Fruit fly (Drosophila melanogaster) whole organism, adult: ENCODE measurements around the gene CG7115.

Experiments
- CG11617 ChIP-seq: fragments of 200-800 bp; sonication (Bioruptor generic); optimal IDR thresholded peaks from 2 replicates; lab custom pipeline; 2017; ENCODE audit warnings: mild to moderate bottlenecking, missing biosample characterization, missing genetic modification reagents, missing genetic modification characterization
- CG12768 ChIP-seq: fragments of 200-800 bp; sonication (Bioruptor generic); optimal IDR thresholded peaks from 2 replicates; lab custom pipeline; 2017; ENCODE audit warnings: missing biosample characterization, missing genetic modification characterization, mild to moderate bottlenecking, moderate library complexity, missing genetic modification reagents
- CG14711 ChIP-seq: fragments of 200-800 bp; sonication (Bioruptor generic); optimal IDR thresholded peaks from 2 replicates; lab custom pipeline; 2018; ENCODE audit warnings: missing biosample characterization, mild to moderate bottlenecking, missing genetic modification characterization, moderate library complexity
- CG1620 ChIP-seq: fragments of 200-800 bp; sonication (Bioruptor generic); optimal IDR thresholded peaks from 2 replicates; lab custom pipeline; 2016; ENCODE audit warnings: missing biosample characterization, missing genetic modification characterization
- CG33017 ChIP-seq: fragments of 200-800 bp; sonication (Bioruptor generic); optimal IDR thresholded peaks from 2 replicates; lab custom pipeline; 2018; ENCODE audit warnings: missing biosample characterization, mild to moderate bottlenecking, missing genetic modification characterization, moderate library complexity
- CG5204 ChIP-seq: fragments of 200-800 bp; sonication (Bioruptor generic); optimal IDR thresholded peaks from 2 replicates; lab custom pipeline; 2016; ENCODE audit warnings: missing biosample characterization, missing genetic modification characterization
- CG7045 ChIP-seq: fragments of 200-800 bp; sonication (Bioruptor generic); optimal IDR thresholded peaks from 2 replicates; lab custom pipeline; 2017; ENCODE audit warnings: missing biosample characterization, mild to moderate bottlenecking, missing genetic modification characterization
- CG7101 ChIP-seq: fragments of 200-800 bp; sonication (Bioruptor generic); optimal IDR thresholded peaks from 2 replicates; lab custom pipeline; 2018; ENCODE audit warnings: missing biosample characterization, mild to moderate bottlenecking, missing genetic modification characterization, moderate library complexity
- Clk ChIP-seq: fragments of 200-800 bp; sonication (Bioruptor generic); optimal IDR thresholded peaks from 2 replicates; lab custom pipeline; 2017; ENCODE audit warnings: missing biosample characterization, missing genetic modification characterization
- Crg-1 ChIP-seq: fragments of 200-800 bp; sonication (Bioruptor generic); optimal IDR thresholded peaks from 2 replicates; lab custom pipeline; 2016; ENCODE audit warnings: missing biosample characterization, missing genetic modification characterization
- Hr96 ChIP-seq: fragments of 200-800 bp; sonication (Bioruptor generic); optimal IDR thresholded peaks from 2 replicates; lab custom pipeline; 2016; ENCODE audit warnings: missing biosample characterization, missing genetic modification characterization
- Mnt ChIP-seq: fragments of 200-800 bp; sonication (Bioruptor generic); optimal IDR thresholded peaks from 2 replicates; lab custom pipeline; 2016; ENCODE audit warnings: missing biosample characterization, mild to moderate bottlenecking, missing genetic modification characterization
- bab1 ChIP-seq: fragments of 200-800 bp; sonication (Bioruptor generic); optimal IDR thresholded peaks from 3 replicates; lab custom pipeline; 2019; ENCODE audit warnings: missing biosample characterization, mild to moderate bottlenecking, missing genetic modification characterization, moderate library complexity
- cic ChIP-seq: fragments of 200-800 bp; sonication (Bioruptor generic); optimal IDR thresholded peaks from 2 replicates; lab custom pipeline; 2017; ENCODE audit warnings: missing biosample characterization, mild to moderate bottlenecking, missing genetic modification characterization, moderate library complexity
- cnc ChIP-seq, 2 experiments: fragments of >200 bp; optimal IDR thresholded peaks; 2 replicates each; lab custom pipeline; 2017
- kay ChIP-seq: fragments of 200-800 bp; sonication (Bioruptor generic); peaks from one replicate; lab custom pipeline; 2016; ENCODE audit warnings: missing biosample characterization, missing genetic modification characterization, borderline replicate concordance
- ovo ChIP-seq: fragments of 200-800 bp; sonication (Bioruptor generic); optimal IDR thresholded peaks from 2 replicates; lab custom pipeline; 2016; ENCODE audit warnings: missing biosample characterization, missing genetic modification characterization
- pad ChIP-seq: fragments of 200-800 bp; sonication (Bioruptor generic); optimal IDR thresholded peaks from 3 replicates; lab custom pipeline; 2017; ENCODE audit warnings: missing biosample characterization, missing genetic modification characterization, mild to moderate bottlenecking, moderate library complexity, missing genetic modification reagents
- tj ChIP-seq: fragments of 200-800 bp; sonication (Bioruptor generic); optimal IDR thresholded peaks from 3 replicates; lab custom pipeline; 2017; ENCODE audit warnings: missing biosample characterization, mild to moderate bottlenecking, missing genetic modification characterization, moderate library complexity
- toe ChIP-seq: fragments of 200-800 bp; sonication (Bioruptor generic); optimal IDR thresholded peaks from 2 replicates; lab custom pipeline; 2016; ENCODE audit warnings: missing biosample characterization, missing genetic modification characterization

Gene CG7115

dm6 chr2L:7827045-7828004 is 6.4 kb downstream of the CG7115 start, which contains the start of the genes Rack1 and mts:
Gene Rack1 (minus strand): TSS chr2L:7827315.
Gene mts (plus strand): TSS chr2L:7827650.
- TF ChIP-seq CG7045, result peak; percentile 87
- TF ChIP-seq Crg-1 (GFP tag; lab: Kevin White, UChicago), result peak; percentile 96
- peak; percentile 75 for TF ChIP-seq CG14711
- peak; percentile 94 for TF ChIP-seq CG7101
- peak; percentile 93 for TF ChIP-seq CG12768 (GFP tag; lab: Kevin White, UChicago)
- TF ChIP-seq CG5204, result no peak
- TF ChIP-seq pad (GFP tag; lab: Kevin White, UChicago), result peak; percentile 82
- TF ChIP-seq ovo (GFP tag; lab: Kevin White, UChicago), result peak; percentile 94
- peak; percentile 82 for TF ChIP-seq tj (GFP tag; lab: Kevin White, UChicago)
- TF ChIP-seq cic (GFP tag; lab: Kevin White, UChicago), result peak; percentile 48
- TF ChIP-seq cnc (optimal IDR thresholded peaks at IDR 0.05; lab: Kevin White, UChicago), result no peak
- peak; percentile 85 for TF ChIP-seq Hr96 (GFP tag; lab: Kevin White, UChicago)
- peak; percentile 84 for TF ChIP-seq Clk
- TF ChIP-seq bab1 (GFP tag; lab: Kevin White, UChicago), result peak; percentile 74
- TF ChIP-seq CG11617 (GFP tag; lab: Kevin White, UChicago), result peak; percentile 92
- TF ChIP-seq CG33017, result peak; percentile 85
- TF ChIP-seq CG1620 (GFP tag; lab: Kevin White, UChicago), result peak; percentile 88
- peak; percentile 84 for TF ChIP-seq kay
- peak; percentile 94 for TF ChIP-seq Mnt (GFP tag; lab: Kevin White, UChicago)
- TF ChIP-seq toe (GFP tag; lab: Kevin White, UChicago), result peak; percentile 80

dm6 chr2L:7828231-7828630 is 7.3 kb downstream of the CG7115 start:
- peak; percentile 100 for TF ChIP-seq kay
- TF ChIP-seq tj (GFP tag; lab: Kevin White, UChicago), result peak; percentile 34
- peak; percentile 19 for TF ChIP-seq CG7045
- TF ChIP-seq CG12768 (GFP tag; lab: Kevin White, UChicago), result peak; percentile 50
- TF ChIP-seq Mnt (GFP tag; lab: Kevin White, UChicago), result peak; percentile 50
- peak; percentile 45 for TF ChIP-seq Clk
- no peak for TF ChIP-seq CG1620 (GFP tag; lab: Kevin White, UChicago)
- peak; percentile 26 for TF ChIP-seq Hr96 (GFP tag; lab: Kevin White, UChicago)
- TF ChIP-seq CG7101, result no peak
- TF ChIP-seq cic (GFP tag; lab: Kevin White, UChicago), result peak; percentile 39
- peak; percentile 57 for TF ChIP-seq ovo (GFP tag; lab: Kevin White, UChicago)
- no peak for TF ChIP-seq cnc (optimal IDR thresholded peaks at IDR 0.05; lab: Kevin White, UChicago)
- TF ChIP-seq pad (GFP tag; lab: Kevin White, UChicago), result peak; percentile 81

- TF ChIP-seq CG33017 (peak; percentile 3), cnc (optimal IDR thresholded peaks at IDR 0.05; lab: Kevin White, UChicago) (no peak)
These were observed 8.0 kb downstream of the CG7115 start for dm6 chr2L:7828901-7829300.

dm6 chr2L:7833238-7833637 is 12.3 kb downstream of the CG7115 start:
- TF ChIP-seq CG5204, result no peak
- TF ChIP-seq Hr96 (GFP tag; lab: Kevin White, UChicago), result peak; percentile 1
- no peak for TF ChIP-seq CG12768 (GFP tag; lab: Kevin White, UChicago)
- no peak for TF ChIP-seq Clk
- no peak for TF ChIP-seq bab1 (GFP tag; lab: Kevin White, UChicago)
- no peak for TF ChIP-seq kay

dm6 chr2L:7833650-7834049 is 12.7 kb downstream of the CG7115 start:
- TF ChIP-seq ovo (GFP tag; lab: Kevin White, UChicago), result no peak
- TF ChIP-seq cnc (optimal IDR thresholded peaks at IDR 0.05; lab: Kevin White, UChicago), result no peak
- TF ChIP-seq CG12768 (GFP tag; lab: Kevin White, UChicago), result no peak
- TF ChIP-seq toe (GFP tag; lab: Kevin White, UChicago), result no peak
- no peak for TF ChIP-seq kay
- TF ChIP-seq cic (GFP tag; lab: Kevin White, UChicago), result no peak
- TF ChIP-seq CG1620 (GFP tag; lab: Kevin White, UChicago), result no peak
- no peak for TF ChIP-seq CG14711
- TF ChIP-seq CG5204, result no peak
- TF ChIP-seq CG7101, result no peak
- no peak for TF ChIP-seq Clk
- no peak for TF ChIP-seq tj (GFP tag; lab: Kevin White, UChicago)
- no peak for TF ChIP-seq Hr96 (GFP tag; lab: Kevin White, UChicago)
- TF ChIP-seq bab1 (GFP tag; lab: Kevin White, UChicago), result no peak
- no peak for TF ChIP-seq Crg-1 (GFP tag; lab: Kevin White, UChicago)

dm6 chr2L:7838024-7838423 is 17.1 kb downstream of the CG7115 start:
- no peak for TF ChIP-seq CG7045
- TF ChIP-seq toe (GFP tag; lab: Kevin White, UChicago), result no peak
- TF ChIP-seq cic (GFP tag; lab: Kevin White, UChicago), result no peak
- TF ChIP-seq Clk, result no peak
- TF ChIP-seq CG1620 (GFP tag; lab: Kevin White, UChicago), result no peak
- TF ChIP-seq Mnt (GFP tag; lab: Kevin White, UChicago), result no peak
- TF ChIP-seq bab1 (GFP tag; lab: Kevin White, UChicago), result no peak
- no peak for TF ChIP-seq CG7101
- TF ChIP-seq CG14711, result no peak
- no peak for TF ChIP-seq cnc (optimal IDR thresholded peaks at IDR 0.05; lab: Kevin White, UChicago)
- TF ChIP-seq Crg-1 (GFP tag; lab: Kevin White, UChicago), result no peak
- no peak for TF ChIP-seq ovo (GFP tag; lab: Kevin White, UChicago)
- no peak for TF ChIP-seq kay
- no peak for TF ChIP-seq Hr96 (GFP tag; lab: Kevin White, UChicago)
- TF ChIP-seq pad (GFP tag; lab: Kevin White, UChicago), result no peak
- no peak for TF ChIP-seq CG12768 (GFP tag; lab: Kevin White, UChicago)
